Fruit fly (Drosophila melanogaster) whole organism, embryonic: ENCODE measurements around the gene Plzf.
A peak's percentile ranks its signal among the peaks of the same experiment; 100 is the strongest.

Experiments used
- CG10979 ChIP-seq: fragments of 200-800 bp; sonication (Bioruptor generic); optimal IDR thresholded peaks from 2 replicates; lab custom pipeline; 2018; ENCODE audit warnings: missing biosample characterization, mild to moderate bottlenecking, missing genetic modification characterization, moderate library complexity
- CG12391 ChIP-seq: fragments of 200-800 bp; sonication (Bioruptor generic); optimal IDR thresholded peaks from 3 replicates; lab custom pipeline; 2018; ENCODE audit warnings: missing biosample characterization, mild to moderate bottlenecking, missing genetic modification characterization, moderate library complexity
- CG12659 ChIP-seq: fragments of 200-800 bp; sonication (Bioruptor generic); optimal IDR thresholded peaks from 3 replicates; lab custom pipeline; 2017; ENCODE audit warnings: mild to moderate bottlenecking, missing biosample characterization, missing genetic modification reagents, missing genetic modification characterization
- CG1647 ChIP-seq: fragments of 200-800 bp; sonication (Bioruptor generic); optimal IDR thresholded peaks from 3 replicates; lab custom pipeline; 2016; ENCODE audit warnings: missing biosample characterization, missing genetic modification characterization
- CG16813 ChIP-seq: fragments of 200-800 bp; sonication (Bioruptor generic); IDR thresholded peaks from 3 replicates; pipeline ENCODE4 v1.3.6; 2022; ENCODE audit warnings: missing biosample characterization, missing genetic modification characterization; ENCODE audit not compliant: partially characterized antibody
- CG34422 ChIP-seq: fragments of 200-800 bp; sonication (Bioruptor generic); IDR thresholded peaks from 3 replicates; pipeline ENCODE4 v1.3.6; 2022; ENCODE audit warnings: missing biosample characterization, missing genetic modification characterization
- CG42726 ChIP-seq: fragments of 200-800 bp; sonication (Bioruptor generic); IDR thresholded peaks from 2 replicates; pipeline ENCODE4 v1.3.6; 2022; ENCODE audit warnings: missing biosample characterization, missing genetic modification characterization; ENCODE audit not compliant: partially characterized antibody
- CG7745 ChIP-seq: fragments of 200-800 bp; sonication (Bioruptor generic); optimal IDR thresholded peaks from 2 replicates; lab custom pipeline; 2018; ENCODE audit warnings: missing biosample characterization, mild to moderate bottlenecking, missing genetic modification characterization, moderate library complexity
- CG7786 ChIP-seq: fragments of 200-800 bp; sonication (Bioruptor generic); optimal IDR thresholded peaks from 2 replicates; lab custom pipeline; 2016; ENCODE audit warnings: missing biosample characterization, missing genetic modification characterization
- D ChIP-seq, 2 experiments: fragments of 200-800 bp in 1 of 2; fragments of >200 bp in 1 of 2; sonication (Bioruptor generic) in 1 of 2; optimal IDR thresholded peaks; 2 replicates in 1 of 2; 3 replicates in 1 of 2; lab custom pipeline; 2017; ENCODE audit warnings: mild to moderate bottlenecking in 1 of 2, missing biosample characterization in 1 of 2, missing genetic modification characterization in 1 of 2, missing genetic modification reagents in 1 of 2
- Dek ChIP-seq: fragments of 200-800 bp; sonication (Bioruptor generic); optimal IDR thresholded peaks from 3 replicates; lab custom pipeline; 2019; ENCODE audit warnings: missing biosample characterization, mild to moderate bottlenecking, missing genetic modification characterization, moderate library complexity
- Dp ChIP-seq: fragments of 200-800 bp; sonication (Bioruptor generic); optimal IDR thresholded peaks from 2 replicates; lab custom pipeline; 2018; ENCODE audit warnings: missing biosample characterization, mild to moderate bottlenecking, missing genetic modification characterization, moderate library complexity
- Drgx ChIP-seq: fragments of 200-800 bp; sonication (Bioruptor generic); IDR thresholded peaks from 2 replicates; pipeline ENCODE4 v1.3.6; 2022; ENCODE audit warnings: missing biosample characterization, missing genetic modification characterization
- E2f2 ChIP-seq: fragments of 200-800 bp; sonication (Bioruptor generic); IDR thresholded peaks from 2 replicates; pipeline ENCODE4 v1.3.6; 2022; ENCODE audit warnings: missing biosample characterization, missing genetic modification characterization
- Gsc ChIP-seq: fragments of 200-800 bp; sonication (Bioruptor generic); IDR thresholded peaks from 2 replicates; pipeline ENCODE4 v1.3.6; 2022; ENCODE audit warnings: missing biosample characterization, missing genetic modification characterization
- HmgZ ChIP-seq: fragments of 200-800 bp; sonication (Bioruptor generic); optimal IDR thresholded peaks from 2 replicates; lab custom pipeline; 2018; ENCODE audit warnings: missing biosample characterization, mild to moderate bottlenecking, missing genetic modification characterization
- Hmr ChIP-seq: fragments of 200-800 bp; sonication (Bioruptor generic); optimal IDR thresholded peaks from 3 replicates; lab custom pipeline; 2017; ENCODE audit warnings: mild to moderate bottlenecking, missing biosample characterization, missing genetic modification reagents, missing genetic modification characterization
- NfI ChIP-seq: fragments of 200-800 bp; sonication (Bioruptor generic); optimal IDR thresholded peaks from 3 replicates; lab custom pipeline; 2018; ENCODE audit warnings: missing biosample characterization, mild to moderate bottlenecking, missing genetic modification characterization, moderate library complexity
- Opbp ChIP-seq: fragments of 200-800 bp; sonication (Bioruptor generic); IDR thresholded peaks from 3 replicates; pipeline ENCODE4 v1.3.6; 2022; ENCODE audit warnings: missing biosample characterization, missing genetic modification characterization; ENCODE audit not compliant: partially characterized antibody
- Rfx ChIP-seq: fragments of 200-800 bp; sonication (Bioruptor generic); IDR thresholded peaks from 2 replicates; pipeline ENCODE4 v1.3.6; 2022; ENCODE audit warnings: missing biosample characterization, missing genetic modification characterization
- Scr ChIP-seq: fragments of 200-800 bp; sonication (Bioruptor generic); IDR thresholded peaks from 2 replicates; pipeline ENCODE4 v1.3.6; 2022; ENCODE audit warnings: missing biosample characterization, missing genetic modification characterization; ENCODE audit not compliant: partially characterized antibody
- Sry-β ChIP-seq: fragments of 200-800 bp; sonication (Bioruptor generic); optimal IDR thresholded peaks from 2 replicates; lab custom pipeline; 2018; ENCODE audit warnings: missing biosample characterization, mild to moderate bottlenecking, missing genetic modification characterization, moderate library complexity
- amos ChIP-seq: fragments of 200-800 bp; sonication (Bioruptor generic); IDR thresholded peaks from 2 replicates; pipeline ENCODE4 v1.3.6; 2022; ENCODE audit warnings: missing biosample characterization, missing genetic modification characterization; ENCODE audit not compliant: partially characterized antibody
- ato ChIP-seq: fragments of 200-800 bp; sonication (Bioruptor generic); IDR thresholded peaks from 2 replicates; pipeline ENCODE4 v1.3.6; 2022; ENCODE audit warnings: missing biosample characterization, missing genetic modification characterization; ENCODE audit not compliant: partially characterized antibody
- bcd ChIP-seq: fragments of 200-800 bp; sonication (Bioruptor generic); optimal IDR thresholded peaks from 2 replicates; lab custom pipeline; 2017; ENCODE audit warnings: missing biosample characterization, mild to moderate bottlenecking, missing genetic modification characterization
- bigmax ChIP-seq: fragments of 200-800 bp; sonication (Bioruptor generic); optimal IDR thresholded peaks from 2 replicates; lab custom pipeline; 2018; ENCODE audit warnings: missing biosample characterization, mild to moderate bottlenecking, missing genetic modification characterization
- cad ChIP-seq: fragments of >200 bp; optimal IDR thresholded peaks from 2 replicates; lab custom pipeline; 2017; ENCODE audit warnings: missing biosample characterization, missing genetic modification characterization
- chinmo ChIP-seq: fragments of 200-800 bp; sonication (Bioruptor generic); IDR thresholded peaks from 4 replicates; pipeline ENCODE4 v1.3.6; 2022; ENCODE audit warnings: missing biosample characterization, missing genetic modification characterization; ENCODE audit not compliant: partially characterized antibody
- dysf ChIP-seq: fragments of 200-800 bp; sonication (Bioruptor generic); IDR thresholded peaks from 3 replicates; pipeline ENCODE4 v1.3.6; 2022; ENCODE audit warnings: missing biosample characterization, missing genetic modification characterization
- ewg ChIP-seq: fragments of 200-800 bp; sonication (Bioruptor generic); optimal IDR thresholded peaks from 3 replicates; lab custom pipeline; 2017; ENCODE audit warnings: mild to moderate bottlenecking, missing biosample characterization, missing genetic modification reagents, missing genetic modification characterization
- odd ChIP-seq: fragments of 200-800 bp; sonication (Bioruptor generic); optimal IDR thresholded peaks from 2 replicates; lab custom pipeline; 2017; ENCODE audit warnings: missing biosample characterization, mild to moderate bottlenecking, missing genetic modification characterization
- onecut ChIP-seq: fragments of 200-800 bp; sonication (Bioruptor generic); IDR thresholded peaks from 2 replicates; pipeline ENCODE4 v1.3.6; 2022; ENCODE audit warnings: missing biosample characterization, missing genetic modification characterization
- org-1 ChIP-seq: fragments of 200-800 bp; sonication (Bioruptor generic); optimal IDR thresholded peaks from 2 replicates; lab custom pipeline; 2017; ENCODE audit warnings: missing biosample characterization, missing genetic modification characterization
- phol ChIP-seq: fragments of 200-800 bp; sonication (Bioruptor generic); optimal IDR thresholded peaks from 3 replicates; lab custom pipeline; 2018; ENCODE audit warnings: missing biosample characterization, mild to moderate bottlenecking, missing genetic modification characterization, moderate library complexity
- pzg ChIP-seq: fragments of 200-800 bp; sonication (Bioruptor generic); optimal IDR thresholded peaks from 3 replicates; lab custom pipeline; 2018; ENCODE audit warnings: missing biosample characterization, mild to moderate bottlenecking, missing genetic modification characterization, moderate library complexity
- sna ChIP-seq: fragments of 200-800 bp; sonication (Bioruptor generic); IDR thresholded peaks from 2 replicates; pipeline ENCODE4 v1.3.6; 2022; ENCODE audit warnings: missing biosample characterization, missing genetic modification characterization; ENCODE audit not compliant: partially characterized antibody
- toy ChIP-seq: fragments of 200-800 bp; sonication (Bioruptor generic); IDR thresholded peaks from 2 replicates; pipeline ENCODE4 v1.3.6; 2022; ENCODE audit warnings: missing biosample characterization, missing genetic modification characterization
- unc-4 ChIP-seq: fragments of 200-800 bp; sonication (Bioruptor generic); IDR thresholded peaks from 2 replicates; pipeline ENCODE4 v1.3.6; 2022; ENCODE audit warnings: missing biosample characterization, missing genetic modification characterization; ENCODE audit not compliant: partially characterized antibody
- vnd ChIP-seq: fragments of 200-800 bp; sonication (Bioruptor generic); IDR thresholded peaks from 3 replicates; pipeline ENCODE4 v1.3.6; 2022; ENCODE audit warnings: missing biosample characterization, missing genetic modification characterization; ENCODE audit not compliant: partially characterized antibody
- zen2 ChIP-seq: fragments of 200-800 bp; sonication (Bioruptor generic); IDR thresholded peaks from 3 replicates; pipeline ENCODE4 v1.3.6; 2022; ENCODE audit warnings: missing biosample characterization, missing genetic modification characterization; ENCODE audit not compliant: partially characterized antibody

The Plzf gene

dm6 chr2L:12038177-12038581, 10.5 kb downstream of the Plzf start, which contains the start of gene Tom70 (continued):
- peak; percentile 32 for TF ChIP-seq CG12659 (GFP tag; lab: Kevin White, UChicago)
- no peak for TF ChIP-seq CG10979 (tag; lab: Kevin White, UChicago)
- TF ChIP-seq onecut (GFP tag; lab: Robert Waterston, UW), result peak; percentile 87
- TF ChIP-seq E2f2 (GFP tag; lab: Robert Waterston, UW), result peak; percentile 53
- TF ChIP-seq Dp, result peak; percentile 36
- TF ChIP-seq sna (GFP tag; lab: Robert Waterston, UW), result no peak; the same call in none of the 2 replicates
- peak; percentile 95 for TF ChIP-seq bigmax (GFP tag; lab: Kevin White, UChicago)
- peak; percentile 48; the same call in 2 of the 3 replicates for TF ChIP-seq vnd
- TF ChIP-seq CG16813 (GFP tag; lab: Robert Waterston, UW), result peak; percentile 51
- peak; percentile 63 for TF ChIP-seq pzg (GFP tag; lab: Kevin White, UChicago)
- TF ChIP-seq Opbp (GFP tag; lab: Robert Waterston, UW), result 0 out of 3 replicates have a peak, but pooled peaks have one; percentile 30
- no peak for TF ChIP-seq cad
- TF ChIP-seq Sry-β (GFP tag; lab: Kevin White, UChicago), result peak; percentile 52
- no peak for TF ChIP-seq dysf (GFP tag; lab: Robert Waterston, UW)
- TF ChIP-seq amos, result peak; percentile 54; the same call in 1 of the 2 replicates
- peak; percentile 58; the same call in 1 of the 2 replicates for TF ChIP-seq unc-4
- TF ChIP-seq HmgZ (tag; lab: Kevin White, UChicago), result peak; percentile 19
- no peak for TF ChIP-seq chinmo (GFP tag; lab: Robert Waterston, UW)
- 0 out of 2 replicates have a peak, but pooled peaks have one; percentile 21 for TF ChIP-seq ato (GFP tag; lab: Robert Waterston, UW)
- TF ChIP-seq CG34422 (GFP tag; lab: Robert Waterston, UW), result peak; percentile 75; the same call in 1 of the 3 replicates
- no peak for TF ChIP-seq org-1 (GFP tag; lab: Kevin White, UChicago)
- TF ChIP-seq Rfx (GFP tag; lab: Robert Waterston, UW), result no peak
- TF ChIP-seq Scr (GFP tag; lab: Robert Waterston, UW), result peak; percentile 58

dm6 chr2L:12033890-12034289, 14.8 kb downstream of the Plzf start, which contains the start of gene CG18788:
TSS of gene CG18788 (plus strand) at chr2L:12034190.
- TF ChIP-seq phol (tag; lab: Kevin White, UChicago), result no peak
- TF ChIP-seq Hmr, result no peak
- no peak for TF ChIP-seq toy
- TF ChIP-seq D (optimal IDR thresholded peaks at IDR 0.05; lab: Kevin White, UChicago), result no peak
- no peak for TF ChIP-seq D (GFP tag; optimal IDR thresholded peaks at IDR 0.05; lab: Kevin White, UChicago)
- no peak for TF ChIP-seq odd (GFP tag; lab: Kevin White, UChicago)
- TF ChIP-seq Opbp (GFP tag; lab: Robert Waterston, UW), result no peak
- no peak for TF ChIP-seq bcd
- TF ChIP-seq Dek (tag; lab: Kevin White, UChicago), result no peak
- no peak for TF ChIP-seq CG10979 (tag; lab: Kevin White, UChicago)
- TF ChIP-seq CG42726 (GFP tag; lab: Robert Waterston, UW), result no peak
- TF ChIP-seq ewg (GFP tag; lab: Kevin White, UChicago), result no peak
- TF ChIP-seq Gsc (GFP tag; lab: Robert Waterston, UW), result no peak
- no peak for TF ChIP-seq Drgx (GFP tag; lab: Robert Waterston, UW)
- TF ChIP-seq CG7745 (tag; lab: Kevin White, UChicago), result no peak
- no peak for TF ChIP-seq Dp
- no peak for TF ChIP-seq CG12391 (tag; lab: Kevin White, UChicago)
- TF ChIP-seq CG7786 (GFP tag; lab: Kevin White, UChicago), result no peak
- TF ChIP-seq zen2 (GFP tag; lab: Robert Waterston, UW), result no peak
- TF ChIP-seq CG1647 (GFP tag; lab: Kevin White, UChicago), result no peak
- TF ChIP-seq NfI (GFP tag; lab: Kevin White, UChicago), result no peak
